Fruit fly (Drosophila melanogaster): ENCODE data around the gene dac.

DNA sequence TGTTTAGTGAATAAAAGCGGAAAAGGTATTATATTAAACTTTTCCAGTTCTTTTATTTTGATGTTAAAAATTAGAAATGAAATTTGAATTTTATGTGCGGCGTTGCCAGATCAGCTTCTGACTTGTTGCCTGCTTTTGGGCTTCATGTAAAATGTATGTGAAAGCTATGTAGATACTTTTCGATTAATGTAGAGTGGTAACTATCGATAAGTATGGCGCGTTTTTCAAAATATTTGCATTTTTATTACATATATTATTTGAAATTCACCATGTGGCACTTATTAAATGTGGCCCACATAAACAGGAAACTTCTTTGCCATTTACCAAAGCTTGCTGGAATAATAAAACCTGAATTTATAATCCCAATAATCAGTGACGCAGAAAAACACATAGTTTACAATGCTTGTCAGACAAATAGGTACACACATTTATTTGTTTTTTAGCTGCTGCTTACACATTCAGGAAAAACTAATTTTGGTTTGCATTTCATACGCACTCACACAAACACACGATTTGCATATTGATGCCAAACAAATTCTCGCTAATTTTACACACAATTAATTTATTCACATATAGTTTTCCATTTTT, 22.0 kb upstream of the dac start:
- no peak for TF ChIP-seq CG11617 (GFP tag; optimal IDR thresholded peaks at IDR 0.05)
- no peak for TF ChIP-seq Hr96 (GFP tag; optimal IDR thresholded peaks at IDR 0.05)
- no peak for TF ChIP-seq CG7101 (tag; optimal IDR thresholded peaks at IDR 0.05)
- TF ChIP-seq Crg-1 (GFP tag; optimal IDR thresholded peaks at IDR 0.05): no peak
- TF ChIP-seq CG5204 (GFP tag; optimal IDR thresholded peaks at IDR 0.05): no peak
- TF ChIP-seq cic (GFP tag; optimal IDR thresholded peaks at IDR 0.05): no peak
- TF ChIP-seq CG14711 (tag; optimal IDR thresholded peaks at IDR 0.05): no peak
- no peak for TF ChIP-seq pad (GFP tag; optimal IDR thresholded peaks at IDR 0.05)
- TF ChIP-seq tj (GFP tag; optimal IDR thresholded peaks at IDR 0.05): no peak
- TF ChIP-seq CG12768 (GFP tag; optimal IDR thresholded peaks at IDR 0.05): no peak
- no peak for TF ChIP-seq Clk (GFP tag; optimal IDR thresholded peaks at IDR 0.05)
- no peak for TF ChIP-seq cnc (optimal IDR thresholded peaks at IDR 0.05)
